Fruit fly (Drosophila melanogaster): ENCODE data around the gene CG12531.

DNA sequence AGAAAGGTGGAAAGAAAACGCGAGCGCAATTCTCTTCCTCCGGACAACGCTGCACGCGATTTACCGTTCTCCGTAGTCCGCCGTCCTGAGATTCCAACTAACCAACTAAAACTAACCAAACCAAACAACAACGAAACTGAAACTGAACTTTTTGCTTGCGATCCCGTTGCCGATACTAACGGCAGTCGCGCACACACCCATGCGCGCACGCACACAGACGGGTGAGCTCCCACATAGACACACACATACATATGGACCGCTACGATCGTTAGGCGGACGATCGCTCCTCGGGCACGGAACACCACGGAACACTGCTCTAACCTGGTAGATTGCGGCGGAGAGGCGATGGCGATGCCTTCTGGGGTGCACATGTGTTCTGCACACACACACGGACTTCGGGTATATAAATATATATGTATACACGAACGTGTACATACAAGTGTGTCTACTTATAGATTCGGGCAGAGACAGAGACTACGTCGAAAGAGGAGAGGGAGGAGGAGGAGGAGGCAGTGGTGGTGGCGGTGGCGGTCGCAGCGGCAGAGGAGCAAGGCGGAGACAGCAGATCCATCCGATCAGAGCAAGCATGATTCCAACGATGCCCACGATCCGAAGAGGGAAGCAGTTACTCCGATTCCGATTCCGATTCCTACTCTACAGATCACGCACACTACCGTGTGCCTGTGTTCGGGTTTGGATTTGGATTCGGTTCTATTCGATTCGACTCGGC is 5.7 kb upstream of the CG12531 start, which contains the start of gene meso18E:
- TF ChIP-seq ttk (optimal IDR thresholded peaks at IDR 0.05) (no peak), insv (optimal IDR thresholded peaks at IDR 0.05) (no peak), psq (optimal IDR thresholded peaks at IDR 0.05) (no peak)

All from Kc167 (cell line).